Worm (Caenorhabditis elegans) whole organism, L4 larva: ENCODE data around the gene nhr-66.

Experiments used
- nhr-28 ChIP-seq: fragments of 150-350 bp; optimal IDR thresholded peaks from 2 replicates; lab custom pipeline; 2014; ENCODE audit warnings: missing biosample characterization, missing genetic modification characterization
- pha-4 ChIP-seq, 2 experiments: fragments of 150-350 bp in 1 of 2; fragments of 200-800 bp in 1 of 2; sonication (Bioruptor generic) in 1 of 2; IDR thresholded peaks in 1 of 2; optimal IDR thresholded peaks in 1 of 2; 2 replicates each; pipeline versions ENCODE4 v1.3.6 to Lab custom; 2014 to 2022; ENCODE audit warnings: missing genetic modification characterization in 2 of 2, missing genetic modification reagents in 2 of 2, missing biosample characterization in 1 of 2, missing compliant biosample characterization in 1 of 2
- ztf-11 ChIP-seq: fragments of 150-350 bp; optimal IDR thresholded peaks from 2 replicates; lab custom pipeline; 2014; ENCODE audit warnings: missing biosample characterization, missing genetic modification characterization

DNA sequence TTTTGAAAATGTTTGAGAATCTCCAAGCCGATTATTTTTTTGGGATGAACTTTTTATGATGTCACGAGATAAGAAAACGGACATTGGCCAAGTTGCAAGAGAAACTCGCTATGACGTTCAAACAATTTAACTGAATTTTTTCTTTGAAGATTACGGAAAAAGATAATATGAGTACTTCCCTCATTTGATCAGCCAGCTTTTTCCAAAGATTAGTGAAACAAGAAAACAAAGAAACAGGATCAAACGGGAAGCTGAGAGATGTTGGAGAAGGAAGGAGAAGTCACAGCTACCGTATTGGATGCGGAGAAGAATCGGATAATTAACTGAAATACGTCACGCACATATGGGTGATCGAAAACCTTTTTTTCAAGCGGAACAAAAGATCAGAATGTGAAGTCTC, 17.8 kb upstream of the nhr-66 start:
- TF ChIP-seq ztf-11 (no peak), nhr-28 (tag; lab: Kevin White, UChicago) (peak; percentile 24), pha-4 (GFP tag; IDR thresholded peaks at IDR 0.05; lab: Robert Waterston, UW) (no peak), pha-4 (tag; optimal IDR thresholded peaks at IDR 0.05; lab: Kevin White, UChicago) (no peak)
